Worm (Caenorhabditis elegans): Measurements from ENCODE around the gene ugt-49.

Gene ugt-49

ce11 chrV:10423511-10423910 is 51.4 kb downstream of the ugt-49 start:
- TF ChIP-seq sptf-1 (tag; optimal IDR thresholded peaks at IDR 0.05) (no peak), nhr-76 (tag; optimal IDR thresholded peaks at IDR 0.05) (no peak), ceh-43 (GFP tag; optimal IDR thresholded peaks at IDR 0.05) (no peak), cnd-1 (tag; optimal IDR thresholded peaks at IDR 0.05) (no peak), elt-3 (tag; optimal IDR thresholded peaks at IDR 0.05) (no peak), mep-1 (tag; optimal IDR thresholded peaks at IDR 0.05) (no peak), unc-62 (GFP tag; optimal IDR thresholded peaks at IDR 0.05) (no peak), drap-1 (GFP tag; optimal IDR thresholded peaks at IDR 0.05) (no peak), sem-2 (GFP tag; optimal IDR thresholded peaks at IDR 0.05) (no peak), mls-2 (tag; optimal IDR thresholded peaks at IDR 0.05) (no peak)

Measured in whole organism, mixed stage, embryonic.